Worm (Caenorhabditis elegans) whole organism, L3 larva: Measurements from ENCODE around the gene E04D5.5.

Source experiments
- aly-2 ChIP-seq: fragments of 150-350 bp; optimal IDR thresholded peaks from 2 replicates; lab custom pipeline; 2014; ENCODE audit warnings: missing biosample characterization, missing genetic modification characterization
- fkh-10 ChIP-seq: sonication (generic microtip); optimal IDR thresholded peaks from 2 replicates; lab custom pipeline; 2017; ENCODE audit warnings: missing biosample characterization, missing genetic modification reagents, missing genetic modification characterization

- TF ChIP-seq aly-2 (tag; lab: Kevin White, UChicago) (no peak), fkh-10 (no peak)
These were observed 22.9 kb upstream of the E04D5.5 start for ce11 chrII:10388041-10388706.
